Worm (Caenorhabditis elegans): Measurements from ENCODE around the gene nstp-7.

The nstp-7 gene

DNA sequence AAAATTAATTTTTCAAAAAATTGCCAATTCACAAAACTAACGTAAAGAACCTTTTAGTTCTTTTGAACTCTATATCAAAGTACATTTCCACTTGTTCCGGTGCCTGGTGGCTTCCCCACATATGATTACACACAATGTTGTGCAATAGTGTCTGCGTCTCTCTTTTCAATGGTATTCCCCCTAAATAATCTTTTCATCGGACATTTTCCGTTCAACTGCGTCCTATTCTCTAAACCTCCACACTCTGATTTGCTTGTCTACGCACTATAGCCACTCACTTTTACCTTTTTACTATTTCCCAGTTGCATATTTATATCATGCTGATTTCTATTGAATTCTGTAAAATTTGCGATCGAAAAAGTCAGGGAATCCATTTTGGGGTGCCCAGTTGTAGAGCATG, 49.7 kb upstream of the nstp-7 start, which contains the start of gene nhr-58 (continued):
- TF ChIP-seq dpl-1 (GFP tag; optimal IDR thresholded peaks at IDR 0.05) (peak in 2 of 3 experiments; percentile 8 to 17), fkh-8 (tag; optimal IDR thresholded peaks at IDR 0.05) (peak; percentile 75), egl-27 (tag; optimal IDR thresholded peaks at IDR 0.05) (peak; percentile 70 to 83), tbx-2 (tag; optimal IDR thresholded peaks at IDR 0.05) (peak; percentile 23)

DNA sequence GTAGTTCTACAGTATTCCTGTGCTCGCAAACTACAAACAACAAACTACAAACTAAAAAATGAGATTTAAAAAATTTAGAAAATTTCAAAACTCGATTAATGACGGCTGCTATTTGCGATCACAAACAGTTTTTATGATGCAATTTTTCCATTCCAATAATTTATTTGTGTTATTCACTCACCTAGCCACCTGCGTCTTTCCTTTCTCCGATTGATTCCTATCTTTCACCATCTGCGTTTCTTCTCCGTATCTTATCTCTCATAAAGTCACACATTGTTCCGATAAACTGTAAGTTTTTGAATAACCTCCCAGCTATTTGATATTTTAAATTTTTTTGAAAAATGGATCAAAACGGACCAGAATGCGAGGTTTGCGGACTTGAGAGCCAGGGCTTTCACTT, 47.5 kb upstream of the nstp-7 start, which contains the start of gene nhr-132:
Gene nhr-132 (plus strand): TSS at position 271 of the 400 bp plus-strand sequence.
- TF ChIP-seq blmp-1 (tag; optimal IDR thresholded peaks at IDR 0.05) = peak; percentile 43
- TF ChIP-seq mef-2 (tag; optimal IDR thresholded peaks at IDR 0.05) = no peak
- TF ChIP-seq ets-5 (GFP tag; IDR thresholded peaks at IDR 0.05) = no peak
- TF ChIP-seq elt-3 (tag; optimal IDR thresholded peaks at IDR 0.05) = peak in 2 of 6 experiments; percentile 25 to 44
- TF ChIP-seq C16A3.4 (tag; optimal IDR thresholded peaks at IDR 0.05) = no peak
- TF ChIP-seq lin-14 (GFP tag; optimal IDR thresholded peaks at IDR 0.05) = peak; percentile 92
- no peak for TF ChIP-seq unc-62 (GFP tag; optimal IDR thresholded peaks at IDR 0.05)
- peak in 1 of 3 experiments; percentile 16 for TF ChIP-seq dpl-1 (GFP tag; optimal IDR thresholded peaks at IDR 0.05)
- TF ChIP-seq nhr-85 (tag) = peak; percentile 77
- no peak for TF ChIP-seq nhr-237 (tag; optimal IDR thresholded peaks at IDR 0.05)
- TF ChIP-seq mep-1 (tag; optimal IDR thresholded peaks at IDR 0.05) = peak; percentile 54
- TF ChIP-seq nhr-20 (tag; optimal IDR thresholded peaks at IDR 0.05) = peak; percentile 56
- peak in 1 of 2 experiments; percentile 1 for TF ChIP-seq efl-1 (optimal IDR thresholded peaks at IDR 0.05)
- no peak for TF ChIP-seq efl-1 (GFP tag; optimal IDR thresholded peaks at IDR 0.05 in 1 of 2)
- no peak for TF ChIP-seq fkh-10 (GFP tag; optimal IDR thresholded peaks at IDR 0.05)
- peak; percentile 35 for TF ChIP-seq elt-2 (tag; optimal IDR thresholded peaks at IDR 0.05)
- TF ChIP-seq nhr-90 (tag; optimal IDR thresholded peaks at IDR 0.05; ENCODE audit: poor library complexity) = peak; percentile 13
- TF ChIP-seq snu-23 (GFP tag; optimal IDR thresholded peaks at IDR 0.05) = peak; percentile 57
- TF ChIP-seq lin-35 (GFP tag; optimal IDR thresholded peaks at IDR 0.05) = peak in 1 of 2 experiments; percentile 44
- peak in 1 of 2 experiments; percentile 0 for TF ChIP-seq lsy-2 (tag; optimal IDR thresholded peaks at IDR 0.05)
- TF ChIP-seq nhr-77 (tag; optimal IDR thresholded peaks at IDR 0.05) = peak; percentile 28
- TF ChIP-seq pqm-1 (tag; optimal IDR thresholded peaks at IDR 0.05) = no peak
- TF ChIP-seq mdl-1 (tag; optimal IDR thresholded peaks at IDR 0.05) = peak in 1 of 2 experiments; percentile 19

DNA sequence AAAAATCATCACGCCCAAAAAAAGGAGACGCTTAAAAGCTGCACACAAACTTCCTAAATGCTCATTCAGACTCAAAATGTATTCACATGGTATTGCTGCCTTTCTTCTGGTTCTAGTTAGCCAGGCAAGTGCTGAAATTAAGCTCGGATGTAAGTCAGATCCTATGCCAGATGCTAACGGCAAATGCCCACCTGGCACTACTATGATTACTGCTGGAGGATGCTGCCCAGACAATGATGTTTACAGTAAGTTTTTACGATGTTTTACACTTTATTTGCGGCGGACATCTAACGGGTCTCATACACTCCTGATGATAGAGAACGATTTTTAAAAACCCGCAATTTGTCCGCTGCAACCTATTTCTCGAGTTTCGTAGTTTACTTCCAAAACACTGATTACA, 45.1 kb upstream of the nstp-7 start, which contains the start of gene C14C6.5:
Gene C14C6.5 (plus strand): TSS at position 58 of the 400 bp plus-strand sequence.
- TF ChIP-seq ceh-90 (tag; optimal IDR thresholded peaks at IDR 0.05) = no peak
- TF ChIP-seq elt-2 (tag; optimal IDR thresholded peaks at IDR 0.05) = no peak
- TF ChIP-seq blmp-1 (tag; optimal IDR thresholded peaks at IDR 0.05) = no peak
- TF ChIP-seq isw-1 (GFP tag; IDR thresholded peaks at IDR 0.05) = no peak
- no peak for TF ChIP-seq nhr-11 (tag; optimal IDR thresholded peaks at IDR 0.05)
- TF ChIP-seq lin-14 (GFP tag; optimal IDR thresholded peaks at IDR 0.05) = no peak
- TF ChIP-seq unc-86 (tag; optimal IDR thresholded peaks at IDR 0.05) = no peak
- TF ChIP-seq ceh-8 (GFP tag; optimal IDR thresholded peaks at IDR 0.05) = no peak
- TF ChIP-seq pax-3 (tag; optimal IDR thresholded peaks at IDR 0.05) = no peak

DNA sequence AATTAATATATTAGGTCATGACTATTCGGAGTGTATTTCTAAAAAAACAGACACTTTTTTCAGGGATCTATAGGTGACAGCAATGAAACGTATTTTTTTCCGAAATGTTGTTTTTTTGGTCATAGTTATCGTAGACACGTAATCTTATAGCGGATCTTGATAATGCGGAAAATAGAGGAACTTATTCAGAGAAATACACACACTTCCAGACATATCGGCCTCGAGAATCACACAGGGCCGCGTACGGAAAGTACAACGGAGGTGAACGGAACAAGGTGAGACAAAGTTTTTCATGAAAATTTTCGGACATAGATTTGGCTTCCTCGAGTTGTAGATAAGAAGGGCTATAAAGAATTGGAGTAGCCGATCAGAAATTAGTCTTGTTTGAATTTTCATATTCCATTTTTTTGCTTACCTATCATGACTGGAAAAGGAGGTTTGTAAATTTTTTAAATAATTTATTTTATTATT, 42.6 kb upstream of the nstp-7 start, which contains the start of gene nhr-155:
Gene nhr-155 (plus strand): TSS at position 421 of the 471 bp plus-strand sequence.
- no peak for TF ChIP-seq nhr-11 (tag; optimal IDR thresholded peaks at IDR 0.05)
- TF ChIP-seq egl-27 (tag; optimal IDR thresholded peaks at IDR 0.05) = no peak
- peak; percentile 20 for TF ChIP-seq nhr-85 (tag)
- no peak for TF ChIP-seq nhr-71 (tag; optimal IDR thresholded peaks at IDR 0.05)

DNA sequence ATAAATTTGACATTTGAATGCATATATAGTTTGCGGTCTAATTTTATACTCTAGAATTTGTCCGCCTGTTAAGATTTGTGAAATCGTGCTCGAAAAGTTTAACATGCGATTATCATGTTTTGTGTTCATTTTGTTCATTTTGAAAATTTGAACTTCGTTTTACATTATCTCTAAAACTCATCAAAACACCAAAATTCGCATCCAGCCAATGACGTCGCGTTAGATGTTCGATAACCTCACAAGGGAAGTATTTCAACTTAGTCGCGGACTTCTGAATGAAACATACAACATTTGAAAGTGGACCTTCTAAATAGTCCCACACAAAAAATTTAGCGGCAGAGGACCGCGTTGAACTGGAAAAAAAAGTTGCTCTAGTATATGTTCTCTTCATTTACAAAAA, 40.2 kb upstream of the nstp-7 start:
- no peak for TF ChIP-seq C34B4.2 (tag; optimal IDR thresholded peaks at IDR 0.05)
- TF ChIP-seq nhr-85 (tag) = peak; percentile 65
